Fruit fly (Drosophila melanogaster) S2 (cell line): ENCODE measurements around the gene pdgy.

Experiments used
- CG8478 ChIP-seq: fragments of >200 bp; optimal IDR thresholded peaks from 2 replicates; lab custom pipeline; 2018
- CTCF ChIP-seq, 2 experiments: fragments of >200 bp; optimal IDR thresholded peaks; 2 replicates each; lab custom pipeline; 2018

The pdgy gene

DNA sequence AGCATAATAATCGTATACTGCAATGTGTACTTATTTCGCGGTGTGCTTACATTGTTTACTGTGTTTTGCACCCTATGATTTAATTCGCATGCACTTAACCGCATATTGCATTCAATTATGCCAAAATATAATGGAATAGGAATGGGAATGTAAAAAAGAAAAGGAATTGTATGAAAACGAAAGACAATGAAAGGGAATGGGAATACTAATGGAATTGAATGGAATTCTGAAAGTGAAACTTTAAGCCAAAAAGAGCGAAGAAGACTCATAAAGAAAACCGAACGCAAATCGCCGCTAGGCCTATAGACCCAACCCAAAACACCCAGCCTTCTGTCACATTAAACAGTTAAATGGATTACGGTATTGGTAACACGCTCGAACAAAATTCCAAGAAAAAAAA is 59.5 kb downstream of the pdgy start:
- TF ChIP-seq CTCF (optimal IDR thresholded peaks at IDR 0.05; lab: Kevin White, UChicago) = no peak
- no peak for TF ChIP-seq CG8478 (lab: Kevin White, UChicago)

DNA sequence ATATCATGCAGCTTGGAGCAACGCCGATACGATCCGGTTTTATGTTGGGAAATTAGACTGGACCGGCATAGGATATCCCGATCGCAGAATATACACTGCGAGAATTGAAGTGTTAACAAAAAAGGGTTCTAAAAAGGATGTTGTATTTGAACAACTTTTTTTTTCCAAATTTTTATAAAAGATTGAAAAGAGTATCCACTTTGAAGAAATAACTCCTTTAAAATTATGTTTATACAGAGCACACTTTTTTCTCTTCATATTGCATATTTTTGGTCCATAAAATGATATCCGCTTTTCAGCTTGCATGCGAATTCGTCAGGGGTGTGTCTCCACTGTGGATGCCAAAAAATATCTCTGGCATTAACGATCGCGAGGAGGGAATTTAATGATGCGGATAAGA is 61.0 kb downstream of the pdgy start:
- TF ChIP-seq CTCF (optimal IDR thresholded peaks at IDR 0.05; lab: Kevin White, UChicago) (no peak), CG8478 (lab: Kevin White, UChicago) (no peak)

DNA sequence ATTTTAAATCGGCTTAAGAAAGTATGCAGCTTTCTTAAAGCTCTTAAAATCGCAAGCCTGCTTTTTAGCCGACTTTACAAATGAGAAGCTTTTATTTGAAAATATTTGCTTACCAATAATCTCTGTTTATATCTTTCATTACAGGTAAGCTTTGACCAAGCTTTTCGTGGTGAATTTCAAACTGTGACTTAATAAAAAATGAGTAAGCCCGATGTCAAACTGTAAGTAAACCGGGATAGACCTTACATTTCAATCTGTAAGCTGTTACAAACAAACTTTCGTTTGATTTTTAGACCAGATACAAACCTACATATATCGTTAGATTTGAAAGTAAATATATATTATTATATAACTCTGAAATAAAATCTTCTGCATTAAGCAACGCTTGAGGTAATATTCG is 67.8 kb downstream of the pdgy start:
- TF ChIP-seq CTCF (optimal IDR thresholded peaks at IDR 0.05; lab: Kevin White, UChicago) (no peak), CG8478 (lab: Kevin White, UChicago) (no peak)

DNA sequence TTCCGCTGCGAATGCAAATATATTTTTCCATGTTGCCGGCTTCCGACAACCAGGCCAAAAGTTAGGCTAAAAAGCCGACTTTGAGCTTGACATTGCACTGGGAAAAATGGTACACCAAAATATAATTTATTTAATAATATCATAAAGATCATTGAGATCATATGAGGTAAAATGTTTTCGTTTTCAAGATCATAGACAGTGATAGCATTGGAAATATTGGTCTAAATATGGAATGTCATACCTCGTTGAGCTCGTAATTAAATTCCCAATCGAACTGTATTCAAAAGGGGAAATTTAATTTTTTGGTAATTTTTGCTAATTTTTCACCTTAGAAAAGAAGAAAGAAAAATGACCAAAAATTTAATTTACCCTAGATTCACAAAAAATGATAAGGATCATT is 69.3 kb downstream of the pdgy start:
- TF ChIP-seq CG8478 (lab: Kevin White, UChicago) (no peak), CTCF (optimal IDR thresholded peaks at IDR 0.05; lab: Kevin White, UChicago) (no peak)
